Worm (Caenorhabditis elegans): Measurements from ENCODE around the gene daf-42.

daf-42 gene

ce11 chrIV:7285839-7286238 lies 60.8 kb downstream of the daf-42 start, which contains the start of gene C06E4.8:
C06E4.8 (minus strand) TSS chrIV:7285875.
- TF ChIP-seq ceh-9 (tag; optimal IDR thresholded peaks at IDR 0.05) (no peak), C38D4.7 (GFP tag; optimal IDR thresholded peaks at IDR 0.05) (no peak)

Measured in whole organism, late embryonic.